Worm (Caenorhabditis elegans) whole organism, midembryonic: ENCODE results near the gene F11D11.12.

Experiments
- T22C8.4 ChIP-seq: fragments of 200-800 bp; sonication (Bioruptor generic); IDR thresholded peaks from 2 replicates; pipeline ENCODE4 v1.3.6; 2022; ENCODE audit warnings: missing genetic modification characterization, missing compliant biosample characterization
- cog-1 ChIP-seq: sonication (generic microtip); optimal IDR thresholded peaks from 2 replicates; lab custom pipeline; 2016; ENCODE audit warnings: missing genetic modification characterization, missing compliant biosample characterization
- flt-1 ChIP-seq: fragments of 200-800 bp; sonication (Bioruptor generic); IDR thresholded peaks from 2 replicates; pipeline ENCODE4 v1.3.6; 2022; ENCODE audit warnings: missing genetic modification characterization, missing compliant biosample characterization
- klf-2 ChIP-seq: fragments of 200-800 bp; sonication (Bioruptor generic); conservative IDR thresholded peaks from 2 replicates; pipeline ENCODE4 v1.3.6; 2022; ENCODE audit warnings: missing genetic modification reagents, missing genetic modification characterization, missing compliant biosample characterization
- med-1 ChIP-seq: sonication (generic microtip); optimal IDR thresholded peaks from 2 replicates; lab custom pipeline; 2017; ENCODE audit warnings: missing genetic modification characterization, mild to moderate bottlenecking, missing compliant biosample characterization, antibody characterized with exemption, missing genetic modification reagents; ENCODE audit not compliant: insufficient read depth
- ref-1 ChIP-seq: fragments of 200-800 bp; sonication (Bioruptor generic); conservative IDR thresholded peaks from 2 replicates; pipeline ENCODE4 v1.3.6; 2022; ENCODE audit warnings: missing genetic modification reagents, missing genetic modification characterization, missing compliant biosample characterization
- tab-1 ChIP-seq: fragments of 200-800 bp; sonication (Bioruptor generic); IDR thresholded peaks from 2 replicates; pipeline ENCODE4 v1.3.6; 2022; ENCODE audit warnings: missing genetic modification characterization, missing compliant biosample characterization
- ztf-23 ChIP-seq: fragments of 200-800 bp; sonication (Bioruptor generic); IDR thresholded peaks from 2 replicates; pipeline ENCODE4 v1.3.6; 2022; ENCODE audit warnings: missing genetic modification reagents, missing genetic modification characterization, missing compliant biosample characterization
- ztf-29 ChIP-seq: fragments of 200-800 bp; sonication (Bioruptor generic); IDR thresholded peaks from 2 replicates; pipeline ENCODE4 v1.3.6; 2022; ENCODE audit warnings: missing genetic modification reagents, missing genetic modification characterization, missing compliant biosample characterization

Gene F11D11.12

ce11 chrV:18750445-18750844 is at the start of gene F11D11.12, which contains the start of gene F11D11.21:
Gene F11D11.12 (minus strand): TSS chrV:18750682.
Gene F11D11.21 (minus strand): TSS chrV:18750545.
- TF ChIP-seq cog-1 (tag; lab: Kevin White, UChicago): no peak
- TF ChIP-seq ztf-23: 0 out of 2 replicates have a peak, but pooled peaks have one; percentile 6

DNA sequence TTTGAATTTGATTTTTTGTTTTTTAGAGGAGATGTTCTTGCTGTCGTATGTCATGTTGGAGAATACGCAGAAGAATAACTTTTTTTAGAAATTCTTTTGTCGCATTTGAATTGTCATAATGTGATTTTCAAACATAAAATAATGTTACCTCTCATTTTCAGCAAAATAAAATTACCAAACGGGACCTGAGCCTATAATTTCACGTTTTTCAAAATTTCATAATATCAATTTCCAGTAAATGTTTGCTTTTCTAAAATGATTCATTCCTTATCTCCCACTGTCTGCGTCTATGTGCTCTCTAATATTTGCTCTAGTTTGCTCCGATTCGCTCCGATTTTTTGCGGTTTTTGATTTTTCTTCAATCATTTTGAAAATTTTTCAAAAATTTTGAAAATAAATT is 40.2 kb upstream of the F11D11.12 start, which contains the start of gene nhr-231:
TSS of gene nhr-231 (plus strand) at position 301 of the 400 bp plus-strand sequence.
- TF ChIP-seq klf-2 (GFP tag; lab: Robert Waterston, UW): no peak
- no peak for TF ChIP-seq cog-1 (tag; lab: Kevin White, UChicago)
- TF ChIP-seq ztf-29 (GFP tag; lab: Robert Waterston, UW): no peak
- TF ChIP-seq ref-1 (GFP tag; lab: Robert Waterston, UW): no peak
- no peak for TF ChIP-seq ztf-23
- TF ChIP-seq flt-1 (GFP tag; lab: Robert Waterston, UW): no peak
- no peak for TF ChIP-seq med-1 (GFP tag; lab: Kevin White, UChicago)
- no peak for TF ChIP-seq T22C8.4 (GFP tag; lab: Robert Waterston, UW)

- TF ChIP-seq flt-1 (GFP tag; lab: Robert Waterston, UW) (no peak), klf-2 (GFP tag; lab: Robert Waterston, UW) (no peak), T22C8.4 (GFP tag; lab: Robert Waterston, UW) (no peak), cog-1 (tag; lab: Kevin White, UChicago) (no peak), med-1 (GFP tag; lab: Kevin White, UChicago) (no peak), ref-1 (GFP tag; lab: Robert Waterston, UW) (no peak)
These were observed 37.0 kb upstream of the F11D11.12 start, which contains the start of gene Y17D7B.2 for ce11 chrV:18787417-18787918. Gene Y17D7B.2 (plus strand): TSS chrV:18787739.

- TF ChIP-seq T22C8.4 (GFP tag; lab: Robert Waterston, UW) (no peak), ztf-23 (no peak), tab-1 (no peak), flt-1 (GFP tag; lab: Robert Waterston, UW) (no peak), ref-1 (GFP tag; lab: Robert Waterston, UW) (no peak), ztf-29 (GFP tag; lab: Robert Waterston, UW) (no peak)
These were observed 36.2 kb upstream of the F11D11.12 start, which contains the start of gene Y17D7B.3 for ce11 chrV:18786694-18787093. Gene Y17D7B.3 (minus strand): TSS chrV:18786794.

DNA sequence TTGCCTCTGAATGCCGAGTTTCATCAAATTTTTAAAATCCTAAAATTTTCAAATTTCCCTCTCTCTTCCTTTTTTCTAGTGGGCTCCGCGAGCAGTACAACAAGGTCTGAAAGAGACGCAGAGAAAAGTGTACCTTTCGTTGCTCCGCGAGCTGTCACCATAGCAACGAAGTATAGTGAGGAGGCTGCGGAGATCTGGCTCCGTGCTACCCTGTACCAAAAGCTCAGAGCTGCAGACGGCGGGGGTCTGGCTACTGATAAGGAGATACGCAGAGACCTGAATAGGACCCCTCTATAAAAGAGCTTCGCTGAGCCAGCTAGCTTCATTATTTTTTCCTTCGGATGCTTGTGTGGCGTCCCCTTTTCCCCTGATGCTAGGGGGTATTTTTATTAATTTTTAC is 33.0 kb upstream of the F11D11.12 start, which contains the start of gene Y17D7B.10:
TSS of gene Y17D7B.10 (plus strand) at position 243 of the 400 bp plus-strand sequence.
- TF ChIP-seq ztf-29 (GFP tag; lab: Robert Waterston, UW) (no peak), tab-1 (no peak), T22C8.4 (GFP tag; lab: Robert Waterston, UW) (no peak), flt-1 (GFP tag; lab: Robert Waterston, UW) (no peak), cog-1 (tag; lab: Kevin White, UChicago) (no peak), ref-1 (GFP tag; lab: Robert Waterston, UW) (no peak), klf-2 (GFP tag; lab: Robert Waterston, UW) (no peak), med-1 (GFP tag; lab: Kevin White, UChicago) (no peak), ztf-23 (no peak)

DNA sequence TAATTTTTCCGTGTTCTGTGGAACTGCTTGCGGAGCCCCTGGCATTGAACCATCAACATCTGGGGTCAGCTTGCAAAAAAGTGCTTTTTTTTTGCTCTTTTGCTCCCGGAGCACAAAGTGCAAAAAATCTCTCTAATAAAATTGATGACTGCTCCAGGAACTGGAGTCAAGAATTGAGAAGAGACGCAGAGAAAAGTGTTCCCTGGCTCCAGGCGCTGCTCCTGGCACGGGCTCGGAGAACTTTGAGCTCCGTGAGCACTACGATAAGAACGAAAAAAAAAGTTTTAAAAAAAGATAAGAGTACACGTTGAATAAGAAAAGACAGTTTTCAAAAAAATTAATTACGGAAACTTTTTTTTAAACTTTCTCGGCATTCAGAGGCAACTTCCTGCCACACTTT is 32.3 kb upstream of the F11D11.12 start:
- TF ChIP-seq ztf-29 (GFP tag; lab: Robert Waterston, UW) (no peak), T22C8.4 (GFP tag; lab: Robert Waterston, UW) (no peak), cog-1 (tag; lab: Kevin White, UChicago) (no peak), tab-1 (no peak), ztf-23 (no peak), ref-1 (GFP tag; lab: Robert Waterston, UW) (no peak), klf-2 (GFP tag; lab: Robert Waterston, UW) (no peak), med-1 (GFP tag; lab: Kevin White, UChicago) (no peak), flt-1 (GFP tag; lab: Robert Waterston, UW) (no peak)

DNA sequence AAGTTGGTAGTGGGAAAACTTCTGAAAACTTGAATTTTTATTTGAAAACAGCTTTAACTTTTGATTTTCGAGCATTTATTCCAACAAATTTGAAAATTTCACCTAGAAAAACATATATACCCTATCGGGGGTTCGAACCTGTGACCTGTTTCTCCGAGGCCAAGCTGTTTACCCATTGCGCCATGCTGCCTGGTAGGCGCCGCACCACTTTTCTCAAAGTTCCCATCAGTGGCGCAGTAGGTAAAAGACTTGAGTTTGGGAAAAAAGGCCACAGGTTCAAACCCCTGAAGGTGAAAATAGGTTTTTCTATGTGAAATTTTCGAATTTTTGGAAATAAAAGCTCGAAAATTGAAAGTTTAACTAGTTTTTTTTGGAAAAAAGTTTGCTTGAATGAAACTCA is 30.1 kb upstream of the F11D11.12 start:
- TF ChIP-seq tab-1 (no peak), T22C8.4 (GFP tag; lab: Robert Waterston, UW) (no peak), cog-1 (tag; lab: Kevin White, UChicago) (no peak), ztf-29 (GFP tag; lab: Robert Waterston, UW) (no peak), klf-2 (GFP tag; lab: Robert Waterston, UW) (no peak), flt-1 (GFP tag; lab: Robert Waterston, UW) (no peak), ref-1 (GFP tag; lab: Robert Waterston, UW) (no peak), ztf-23 (no peak), med-1 (GFP tag; lab: Kevin White, UChicago) (no peak)

DNA sequence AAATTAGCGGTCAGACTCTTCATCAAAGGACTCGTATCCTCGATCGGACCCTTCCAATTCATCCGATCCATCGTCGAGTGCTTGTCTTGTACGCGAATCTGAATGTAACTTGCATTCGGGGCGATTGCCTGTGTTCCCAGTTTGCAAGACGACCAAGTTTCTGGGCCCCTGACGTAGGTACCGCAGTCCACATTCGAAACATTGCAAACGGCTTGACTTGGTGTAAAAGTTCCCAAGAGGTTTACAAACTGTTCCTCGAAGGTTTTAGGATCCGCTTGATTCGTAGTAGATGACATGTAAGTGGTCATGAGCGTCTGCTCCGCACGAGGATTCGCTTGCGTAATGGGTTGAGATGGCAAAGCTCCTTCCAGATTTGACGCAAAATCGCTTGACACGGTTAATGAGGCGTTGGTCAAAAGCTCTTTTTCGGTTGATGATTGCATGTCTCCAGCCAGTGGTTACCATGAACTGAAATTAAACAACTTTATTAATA is 25.8 kb upstream of the F11D11.12 start, which contains the start of gene Y17D7B.4:
TSS of gene Y17D7B.4 (minus strand) at position 443 of the 493 bp plus-strand sequence.
- TF ChIP-seq cog-1 (tag; lab: Kevin White, UChicago) (no peak), ztf-29 (GFP tag; lab: Robert Waterston, UW) (no peak), flt-1 (GFP tag; lab: Robert Waterston, UW) (no peak), T22C8.4 (GFP tag; lab: Robert Waterston, UW) (no peak), tab-1 (no peak), ztf-23 (no peak), med-1 (GFP tag; lab: Kevin White, UChicago) (no peak), ref-1 (GFP tag; lab: Robert Waterston, UW) (no peak)

- TF ChIP-seq tab-1: no peak
These were observed 22.3 kb upstream of the F11D11.12 start, which contains the start of gene clec-257 for ce11 chrV:18772761-18773160. Gene clec-257 (plus strand): TSS chrV:18773061.
